Fruit fly (Drosophila melanogaster): ENCODE data around the gene Mipp1.

Mipp1 gene

DNA sequence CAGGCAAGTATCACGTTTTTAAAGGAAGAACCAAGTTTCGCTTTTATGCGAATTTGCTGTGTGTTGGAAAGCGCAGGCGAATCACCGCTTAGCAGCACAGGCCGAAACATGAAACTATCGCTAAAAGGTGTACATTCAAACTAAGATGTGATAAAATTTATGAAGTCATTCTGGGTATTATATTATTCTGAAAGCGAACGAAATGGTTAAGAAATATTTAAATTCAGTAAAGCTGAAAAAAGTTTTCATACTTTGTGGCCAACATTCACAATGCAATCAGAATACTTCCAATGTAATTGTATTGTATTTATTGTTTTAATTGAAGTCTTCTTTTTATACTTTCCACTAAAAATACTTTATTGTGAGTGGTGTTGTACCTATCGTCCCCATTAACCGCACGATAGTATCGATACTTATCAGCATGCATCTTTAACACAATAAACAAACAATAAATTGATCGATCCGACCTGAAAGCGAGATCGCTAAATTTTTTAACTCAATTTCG lies 8.1 kb upstream of the Mipp1 start, which contains the start of gene Smn (continued):
- TF ChIP-seq CG30403 (GFP tag; optimal IDR thresholded peaks at IDR 0.05) (peak; percentile 72), HHEX (GFP tag; optimal IDR thresholded peaks at IDR 0.05) (no peak), yki (optimal IDR thresholded peaks at IDR 0.05) (no peak), CG18476 (GFP tag; optimal IDR thresholded peaks at IDR 0.05) (peak; percentile 18), tx (GFP tag; optimal IDR thresholded peaks at IDR 0.05) (no peak), NfI (GFP tag; optimal IDR thresholded peaks at IDR 0.05) (no peak), Hr78 (GFP tag; optimal IDR thresholded peaks at IDR 0.05) (no peak), sens (GFP tag) (peak; percentile 90), CHES-1-like (GFP tag; optimal IDR thresholded peaks at IDR 0.05) (peak; percentile 78), CG9437 (GFP tag; optimal IDR thresholded peaks at IDR 0.05) (peak; percentile 18), CG14014 (GFP tag; IDR thresholded peaks at IDR 0.05) (no peak), vvl (GFP tag; IDR thresholded peaks at IDR 0.05) (no peak; the same call in 1 of the 2 replicates), CG17912 (GFP tag; optimal IDR thresholded peaks at IDR 0.05) (no peak), Dfd (GFP tag; optimal IDR thresholded peaks at IDR 0.05) (no peak), Dad (GFP tag; optimal IDR thresholded peaks at IDR 0.05) (peak; percentile 3), esg (GFP tag; conservative IDR thresholded peaks at IDR 0.05) (no peak), CG10654 (GFP tag; optimal IDR thresholded peaks at IDR 0.05) (peak; percentile 39), pan (optimal IDR thresholded peaks at IDR 0.05) (no peak), pan (GFP tag; optimal IDR thresholded peaks at IDR 0.05 in 1 of 2, IDR thresholded peaks at IDR 0.05 in 1 of 2) (no peak), NFAT (GFP tag; IDR thresholded peaks at IDR 0.05) (peak; percentile 43; the same call in 1 of the 2 replicates), trem (tag; optimal IDR thresholded peaks at IDR 0.05) (peak; percentile 52), Lim3 (GFP tag; IDR thresholded peaks at IDR 0.05) (no peak), cad (GFP tag; optimal IDR thresholded peaks at IDR 0.05) (no peak), ssp (GFP tag; IDR thresholded peaks at IDR 0.05) (peak; percentile 36; the same call in 1 of the 2 replicates), CG12299 (tag; optimal IDR thresholded peaks at IDR 0.05) (no peak), unc-4 (GFP tag; IDR thresholded peaks at IDR 0.05; ENCODE audit: partially characterized antibody) (peak; percentile 77), gem (tag; optimal IDR thresholded peaks at IDR 0.05) (peak; percentile 69), CG11456 (GFP tag; IDR thresholded peaks at IDR 0.05) (no peak), Xbp1 (GFP tag; optimal IDR thresholded peaks at IDR 0.05) (peak; percentile 65), CG17612 (GFP tag; IDR thresholded peaks at IDR 0.05) (no peak), CG14710 (tag; optimal IDR thresholded peaks at IDR 0.05) (peak; percentile 68), GATAe (GFP tag; conservative IDR thresholded peaks at IDR 0.05) (no peak), Adf1 (GFP tag; IDR thresholded peaks at IDR 0.05) (no peak), dati (GFP tag; IDR thresholded peaks at IDR 0.05) (no peak), CG6765 (GFP tag; optimal IDR thresholded peaks at IDR 0.05) (no peak), Lpt (GFP tag; optimal IDR thresholded peaks at IDR 0.05) (no peak), CG11247 (GFP tag; IDR thresholded peaks at IDR 0.05) (no peak), CG10462 (GFP tag; optimal IDR thresholded peaks at IDR 0.05) (no peak), BtbVII (GFP tag; optimal IDR thresholded peaks at IDR 0.05) (no peak), chm (GFP tag; IDR thresholded peaks at IDR 0.05) (no peak), CG11398 (GFP tag; optimal IDR thresholded peaks at IDR 0.05) (no peak), aop (GFP tag; IDR thresholded peaks at IDR 0.05) (no peak), CG7928 (GFP tag; optimal IDR thresholded peaks at IDR 0.05) (peak; percentile 26), Fer3 (tag; optimal IDR thresholded peaks at IDR 0.05) (peak; percentile 17), ewg (GFP tag; optimal IDR thresholded peaks at IDR 0.05) (no peak), Sry-β (GFP tag; optimal IDR thresholded peaks at IDR 0.05) (peak; percentile 3), Dll (GFP tag; IDR thresholded peaks at IDR 0.05; ENCODE audit: partially characterized antibody) (peak; percentile 91), CG11504 (tag; optimal IDR thresholded peaks at IDR 0.05) (no peak), nmo (GFP tag; optimal IDR thresholded peaks at IDR 0.05) (peak; percentile 48), H2.0 (GFP tag; IDR thresholded peaks at IDR 0.05) (no peak), CG8944 (GFP tag; optimal IDR thresholded peaks at IDR 0.05) (peak; percentile 22), Dp (GFP tag; optimal IDR thresholded peaks at IDR 0.05) (peak; percentile 45)
